Fruit fly (Drosophila melanogaster) whole organism, embryonic: ENCODE results near the gene CG4631.

Experiments used
- CG10543 ChIP-seq: fragments of 200-800 bp; sonication (Bioruptor generic); optimal IDR thresholded peaks from 3 replicates; lab custom pipeline; 2017; ENCODE audit warnings: missing biosample characterization, mild to moderate bottlenecking, missing genetic modification characterization, moderate library complexity
- CG11093 ChIP-seq: fragments of 200-800 bp; sonication (Bioruptor generic); IDR thresholded peaks from 3 replicates; pipeline ENCODE4 v1.3.6; 2022; ENCODE audit warnings: missing biosample characterization, missing genetic modification characterization
- CG11247 ChIP-seq: fragments of 200-800 bp; sonication (Bioruptor generic); IDR thresholded peaks from 2 replicates; pipeline ENCODE4 v1.3.6; 2022; ENCODE audit warnings: missing biosample characterization, missing genetic modification characterization
- CG12769 ChIP-seq: fragments of 200-800 bp; sonication (Bioruptor generic); optimal IDR thresholded peaks from 2 replicates; lab custom pipeline; 2019; ENCODE audit warnings: missing biosample characterization, mild to moderate bottlenecking, missing genetic modification characterization, moderate library complexity
- CG13123 ChIP-seq: fragments of 200-800 bp; sonication (Bioruptor generic); optimal IDR thresholded peaks from 2 replicates; lab custom pipeline; 2016; ENCODE audit warnings: missing biosample characterization, missing genetic modification characterization
- CG13287 ChIP-seq: fragments of 200-800 bp; sonication (Bioruptor generic); IDR thresholded peaks from 2 replicates; pipeline ENCODE4 v1.3.6; 2022; ENCODE audit warnings: missing biosample characterization, missing genetic modification characterization; ENCODE audit not compliant: partially characterized antibody
- CG13624 ChIP-seq: fragments of 200-800 bp; sonication (Bioruptor generic); optimal IDR thresholded peaks from 2 replicates; lab custom pipeline; 2016; ENCODE audit warnings: missing biosample characterization, missing genetic modification characterization
- CG15269 ChIP-seq: fragments of 200-800 bp; sonication (Bioruptor generic); optimal IDR thresholded peaks from 2 replicates; lab custom pipeline; 2018; ENCODE audit warnings: missing biosample characterization, mild to moderate bottlenecking, missing genetic modification characterization, moderate library complexity
- CG15696 ChIP-seq: fragments of 200-800 bp; sonication (Bioruptor generic); optimal IDR thresholded peaks from 2 replicates; lab custom pipeline; 2019; ENCODE audit warnings: missing biosample characterization, mild to moderate bottlenecking, missing genetic modification characterization, moderate library complexity
- CG1602 ChIP-seq: fragments of 200-800 bp; sonication (Bioruptor generic); optimal IDR thresholded peaks from 3 replicates; lab custom pipeline; 2016; ENCODE audit warnings: missing biosample characterization, missing genetic modification characterization
- CG1647 ChIP-seq: fragments of 200-800 bp; sonication (Bioruptor generic); optimal IDR thresholded peaks from 3 replicates; lab custom pipeline; 2016; ENCODE audit warnings: missing biosample characterization, missing genetic modification characterization
- CG31224 ChIP-seq: fragments of 200-800 bp; sonication (Bioruptor generic); IDR thresholded peaks from 2 replicates; pipeline ENCODE4 v1.3.6; 2022; ENCODE audit warnings: missing biosample characterization, missing genetic modification characterization
- CG32767 ChIP-seq: fragments of 200-800 bp; sonication (Bioruptor generic); IDR thresholded peaks from 2 replicates; pipeline ENCODE4 v1.3.6; 2022; ENCODE audit warnings: missing biosample characterization, missing genetic modification characterization
- CG3847 ChIP-seq: fragments of 200-800 bp; sonication (Bioruptor generic); IDR thresholded peaks from 2 replicates; pipeline ENCODE4 v1.3.6; 2022; ENCODE audit warnings: missing biosample characterization, missing genetic modification characterization
- CG4328 ChIP-seq: fragments of 200-800 bp; sonication (Bioruptor generic); optimal IDR thresholded peaks from 3 replicates; lab custom pipeline; 2017; ENCODE audit warnings: missing biosample characterization, missing genetic modification reagents, missing genetic modification characterization
- CG6791 ChIP-seq: fragments of 200-800 bp; sonication (Bioruptor generic); IDR thresholded peaks from 3 replicates; pipeline ENCODE4 v1.3.6; 2022; ENCODE audit warnings: missing biosample characterization, missing genetic modification characterization; ENCODE audit not compliant: partially characterized antibody
- CG7839 ChIP-seq: fragments of 200-800 bp; sonication (Bioruptor generic); optimal IDR thresholded peaks from 3 replicates; lab custom pipeline; 2018; ENCODE audit warnings: missing biosample characterization, mild to moderate bottlenecking, missing genetic modification characterization, moderate library complexity
- CG9932 ChIP-seq: fragments of 200-800 bp; sonication (Bioruptor generic); IDR thresholded peaks from 2 replicates; pipeline ENCODE4 v1.3.6; 2022; ENCODE audit warnings: missing biosample characterization, missing genetic modification characterization
- Ets97D ChIP-seq: fragments of 200-800 bp; sonication (Bioruptor generic); optimal IDR thresholded peaks from 3 replicates; lab custom pipeline; 2016; ENCODE audit warnings: missing biosample characterization, missing genetic modification characterization
- Fer1 ChIP-seq: fragments of 200-800 bp; sonication (Bioruptor generic); optimal IDR thresholded peaks from 2 replicates; lab custom pipeline; 2017; ENCODE audit warnings: missing biosample characterization, mild to moderate bottlenecking, missing genetic modification characterization
- Gsc ChIP-seq: fragments of 200-800 bp; sonication (Bioruptor generic); IDR thresholded peaks from 2 replicates; pipeline ENCODE4 v1.3.6; 2022; ENCODE audit warnings: missing biosample characterization, missing genetic modification characterization
- Nf-YB ChIP-seq: fragments of 200-800 bp; sonication (Bioruptor generic); optimal IDR thresholded peaks from 3 replicates; lab custom pipeline; 2019; ENCODE audit warnings: missing biosample characterization, mild to moderate bottlenecking, missing genetic modification characterization, moderate library complexity
- NfI ChIP-seq: fragments of 200-800 bp; sonication (Bioruptor generic); optimal IDR thresholded peaks from 3 replicates; lab custom pipeline; 2018; ENCODE audit warnings: missing biosample characterization, mild to moderate bottlenecking, missing genetic modification characterization, moderate library complexity
- Scr ChIP-seq: fragments of 200-800 bp; sonication (Bioruptor generic); IDR thresholded peaks from 2 replicates; pipeline ENCODE4 v1.3.6; 2022; ENCODE audit warnings: missing biosample characterization, missing genetic modification characterization; ENCODE audit not compliant: partially characterized antibody
- aop ChIP-seq: fragments of 200-800 bp; sonication (Bioruptor generic); IDR thresholded peaks from 2 replicates; pipeline ENCODE4 v1.3.6; 2022; ENCODE audit warnings: missing biosample characterization, missing genetic modification characterization
- bigmax ChIP-seq: fragments of 200-800 bp; sonication (Bioruptor generic); optimal IDR thresholded peaks from 2 replicates; lab custom pipeline; 2018; ENCODE audit warnings: missing biosample characterization, mild to moderate bottlenecking, missing genetic modification characterization
- bowl ChIP-seq: fragments of 200-800 bp; sonication (Bioruptor generic); IDR thresholded peaks from 2 replicates; pipeline ENCODE4 v1.3.6; 2022; ENCODE audit warnings: missing biosample characterization, missing genetic modification characterization
- br ChIP-seq: fragments of >200 bp; optimal IDR thresholded peaks from 2 replicates; lab custom pipeline; 2017
- cato ChIP-seq: fragments of 200-800 bp; sonication (Bioruptor generic); optimal IDR thresholded peaks from 2 replicates; lab custom pipeline; 2016; ENCODE audit warnings: missing biosample characterization, missing genetic modification characterization, borderline replicate concordance
- chinmo ChIP-seq: fragments of 200-800 bp; sonication (Bioruptor generic); IDR thresholded peaks from 4 replicates; pipeline ENCODE4 v1.3.6; 2022; ENCODE audit warnings: missing biosample characterization, missing genetic modification characterization; ENCODE audit not compliant: partially characterized antibody
- chm ChIP-seq: fragments of 200-800 bp; sonication (Bioruptor generic); IDR thresholded peaks from 2 replicates; pipeline ENCODE4 v1.3.6; 2022; ENCODE audit warnings: missing biosample characterization, missing genetic modification characterization
- da ChIP-seq: fragments of 200-800 bp; sonication (Bioruptor generic); optimal IDR thresholded peaks from 2 replicates; lab custom pipeline; 2016; ENCODE audit warnings: missing biosample characterization, missing genetic modification characterization
- dpn ChIP-seq, 2 experiments: fragments of 200-800 bp; sonication (Bioruptor generic); optimal IDR thresholded peaks; 3 replicates each; lab custom pipeline; 2016; ENCODE audit warnings: missing biosample characterization in 2 of 2, missing genetic modification characterization in 2 of 2
- ewg ChIP-seq: fragments of 200-800 bp; sonication (Bioruptor generic); optimal IDR thresholded peaks from 3 replicates; lab custom pipeline; 2017; ENCODE audit warnings: mild to moderate bottlenecking, missing biosample characterization, missing genetic modification reagents, missing genetic modification characterization
- gfzf ChIP-seq: fragments of 200-800 bp; sonication (Bioruptor generic); optimal IDR thresholded peaks from 2 replicates; lab custom pipeline; 2016; ENCODE audit warnings: missing biosample characterization, mild to moderate bottlenecking, missing genetic modification characterization, moderate library complexity
- gsb-n ChIP-seq: fragments of 200-800 bp; sonication (Bioruptor generic); optimal IDR thresholded peaks from 3 replicates; lab custom pipeline; 2018; ENCODE audit warnings: missing biosample characterization, mild to moderate bottlenecking, missing genetic modification characterization
- insv ChIP-seq, 2 experiments: fragments of 200-800 bp; sonication (Bioruptor generic); optimal IDR thresholded peaks; 3 replicates each; lab custom pipeline; 2016 to 2018; ENCODE audit warnings: missing biosample characterization in 2 of 2, missing genetic modification characterization in 2 of 2
- klu ChIP-seq: fragments of 200-800 bp; sonication (Bioruptor generic); IDR thresholded peaks from 2 replicates; pipeline ENCODE4 v1.3.6; 2022; ENCODE audit warnings: missing biosample characterization, missing genetic modification characterization
- lola ChIP-seq, 3 experiments: fragments of >200 bp in 2 of 3; fragments of 200-800 bp in 1 of 3; sonication (Bioruptor generic) in 1 of 3; optimal IDR thresholded peaks; 2 replicates each; lab custom pipeline; 2017 to 2019; ENCODE audit warnings: missing biosample characterization in 3 of 3, missing genetic modification characterization in 3 of 3, mild to moderate bottlenecking in 1 of 3, moderate library complexity in 1 of 3
- maf-S ChIP-seq: fragments of 200-800 bp; sonication (Bioruptor generic); optimal IDR thresholded peaks from 2 replicates; lab custom pipeline; 2016; ENCODE audit warnings: missing biosample characterization, missing genetic modification characterization
- mld ChIP-seq: fragments of 200-800 bp; sonication (Bioruptor generic); IDR thresholded peaks from 3 replicates; pipeline ENCODE4 v1.3.6; 2022; ENCODE audit warnings: missing biosample characterization, missing genetic modification characterization; ENCODE audit not compliant: partially characterized antibody
- pita ChIP-seq: fragments of 200-800 bp; sonication (Bioruptor generic); optimal IDR thresholded peaks from 2 replicates; lab custom pipeline; 2017; ENCODE audit warnings: missing biosample characterization, mild to moderate bottlenecking, missing genetic modification characterization
- sens ChIP-seq: fragments of 200-800 bp; sonication (Bioruptor generic); peaks from one replicate; lab custom pipeline; 2016; ENCODE audit warnings: missing biosample characterization, missing genetic modification characterization
- seq ChIP-seq: fragments of 200-800 bp; sonication (Bioruptor generic); IDR thresholded peaks from 2 replicates; pipeline ENCODE4 v1.3.6; 2022; ENCODE audit warnings: missing biosample characterization, missing genetic modification characterization
- shn ChIP-seq: fragments of 200-800 bp; sonication (Bioruptor generic); optimal IDR thresholded peaks from 3 replicates; lab custom pipeline; 2016; ENCODE audit warnings: missing biosample characterization, missing genetic modification characterization
- sima ChIP-seq: fragments of 200-800 bp; sonication (Bioruptor generic); optimal IDR thresholded peaks from 2 replicates; lab custom pipeline; 2016; ENCODE audit warnings: missing biosample characterization, missing genetic modification characterization
- stwl ChIP-seq: fragments of 200-800 bp; sonication (Bioruptor generic); optimal IDR thresholded peaks from 3 replicates; lab custom pipeline; 2018; ENCODE audit warnings: missing biosample characterization, mild to moderate bottlenecking, missing genetic modification characterization, moderate library complexity
- twi ChIP-seq: fragments of 200-800 bp; optimal IDR thresholded peaks from 2 replicates; lab custom pipeline; 2019; ENCODE audit warnings: missing biosample characterization, mild to moderate bottlenecking, missing genetic modification characterization, moderate library complexity
- unc-4 ChIP-seq: fragments of 200-800 bp; sonication (Bioruptor generic); IDR thresholded peaks from 2 replicates; pipeline ENCODE4 v1.3.6; 2022; ENCODE audit warnings: missing biosample characterization, missing genetic modification characterization; ENCODE audit not compliant: partially characterized antibody
- wdn ChIP-seq: fragments of 200-800 bp; sonication (Bioruptor generic); IDR thresholded peaks from 2 replicates; pipeline ENCODE4 v1.3.6; 2022; ENCODE audit warnings: missing biosample characterization, missing genetic modification characterization

The CG4631 gene

dm6 chr2L:16620384-16620908 lies 13.3 kb downstream of the CG4631 start (continued):
- TF ChIP-seq Fer1 (GFP tag; lab: Kevin White, UChicago) (peak; percentile 57), Nf-YB (GFP tag; lab: Kevin White, UChicago) (no peak), CG7839 (tag; lab: Kevin White, UChicago) (peak; percentile 88), CG6791 (GFP tag; lab: Robert Waterston, UW) (no peak), CG11093 (GFP tag; lab: Robert Waterston, UW) (peak; percentile 42; the same call in 1 of the 3 replicates), CG1602 (GFP tag; lab: Kevin White, UChicago) (peak; percentile 58), seq (GFP tag; lab: Robert Waterston, UW) (no peak; the same call in 1 of the 2 replicates), shn (GFP tag; lab: Kevin White, UChicago) (no peak), maf-S (peak; percentile 14), klu (peak; percentile 49; the same call in 1 of the 2 replicates), dpn (GFP tag; optimal IDR thresholded peaks at IDR 0.05; lab: Kevin White, UChicago) (peak; percentile 39 to 57), CG32767 (GFP tag; lab: Robert Waterston, UW) (peak; percentile 62; the same call in 1 of the 2 replicates), CG1647 (GFP tag; lab: Kevin White, UChicago) (peak; percentile 59), CG15696 (tag; lab: Kevin White, UChicago) (peak; percentile 62), mld (GFP tag; lab: Robert Waterston, UW) (no peak), CG3847 (0 out of 2 replicates have a peak, but pooled peaks have one; percentile 25), pita (no peak), sens (GFP tag; lab: Kevin White, UChicago) (peak; percentile 97), CG12769 (tag; lab: Kevin White, UChicago) (peak; percentile 50), chinmo (GFP tag; lab: Robert Waterston, UW) (no peak), bigmax (GFP tag; lab: Kevin White, UChicago) (no peak), stwl (tag; lab: Kevin White, UChicago) (peak; percentile 20), CG13624 (peak; percentile 16), chm (GFP tag; lab: Robert Waterston, UW) (no peak), twi (tag; lab: Kevin White, UChicago) (peak; percentile 59), gfzf (no peak), lola (GFP tag; optimal IDR thresholded peaks at IDR 0.05; lab: Kevin White, UChicago) (peak in 1 of 3 experiments; percentile 71), CG9932 (GFP tag; lab: Robert Waterston, UW) (no peak), CG13123 (GFP tag; lab: Kevin White, UChicago) (peak; percentile 19), bowl (GFP tag; lab: Robert Waterston, UW) (no peak), sima (no peak), br (lab: Kevin White, UChicago) (no peak), CG15269 (tag; lab: Kevin White, UChicago) (peak; percentile 60), Scr (GFP tag; lab: Robert Waterston, UW) (no peak), aop (GFP tag; lab: Robert Waterston, UW) (no peak), CG31224 (no peak), Ets97D (GFP tag; lab: Kevin White, UChicago) (peak; percentile 27), Gsc (peak; percentile 16; the same call in 1 of the 2 replicates), CG10543 (GFP tag; lab: Kevin White, UChicago) (no peak), cato (GFP tag; lab: Kevin White, UChicago) (peak; percentile 19), gsb-n (tag; lab: Kevin White, UChicago) (peak; percentile 75), da (GFP tag; lab: Kevin White, UChicago) (peak; percentile 7), wdn (no peak), ewg (GFP tag; lab: Kevin White, UChicago) (peak; percentile 67), CG4328 (GFP tag; lab: Kevin White, UChicago) (peak; percentile 25), NfI (GFP tag; lab: Kevin White, UChicago) (no peak), CG11247 (GFP tag; lab: Robert Waterston, UW) (peak; percentile 32; the same call in 1 of the 2 replicates), CG13287 (GFP tag; lab: Robert Waterston, UW) (no peak), insv (GFP tag; optimal IDR thresholded peaks at IDR 0.05; lab: Kevin White, UChicago) (no peak), unc-4 (GFP tag; lab: Robert Waterston, UW) (no peak)
